Worm (Caenorhabditis elegans) whole organism, L4 larva: ENCODE measurements around the gene col-73.

ENCODE experiments used
- F26F4.8 ChIP-seq: fragments of 200-800 bp; sonication (Bioruptor generic); conservative IDR thresholded peaks from 2 replicates; pipeline ENCODE4 v1.3.6; 2022; ENCODE audit warnings: missing genetic modification characterization, missing compliant biosample characterization
- F37D6.2 ChIP-seq: sonication (generic microtip); optimal IDR thresholded peaks from 2 replicates; lab custom pipeline; 2016; ENCODE audit warnings: mild to moderate bottlenecking, missing genetic modification characterization, missing compliant biosample characterization
- T20F7.1 ChIP-seq: fragments of 200-800 bp; sonication (Bioruptor generic); optimal IDR thresholded peaks from 2 replicates; lab custom pipeline; 2018; ENCODE audit warnings: mild to moderate bottlenecking, missing genetic modification characterization, missing compliant biosample characterization
- T26A8.4 ChIP-seq: fragments of 200-800 bp; sonication (Bioruptor generic); IDR thresholded peaks from 2 replicates; pipeline ENCODE4 v1.3.6; 2022; ENCODE audit warnings: missing genetic modification characterization, missing compliant biosample characterization
- aha-1 ChIP-seq: fragments of 150-350 bp; peaks from one replicate; lab custom pipeline; 2014; ENCODE audit warnings: missing biosample characterization, missing genetic modification characterization
- ama-1 ChIP-seq: fragments of 150-350 bp; optimal IDR thresholded peaks from 2 replicates; lab custom pipeline; 2014; ENCODE audit warnings: inconsistent platforms, mixed read lengths
- arid-1 ChIP-seq: fragments of 200-800 bp; sonication (Bioruptor generic); conservative IDR thresholded peaks from 2 replicates; pipeline ENCODE4 v1.3.6; 2022; ENCODE audit warnings: missing genetic modification reagents, missing genetic modification characterization, missing compliant biosample characterization
- ceh-20 ChIP-seq: fragments of 200-800 bp; sonication (Bioruptor generic); IDR thresholded peaks from 2 replicates; pipeline ENCODE4 v1.3.6; 2022; ENCODE audit warnings: missing genetic modification reagents, missing genetic modification characterization, missing compliant biosample characterization
- ceh-62 ChIP-seq: sonication (generic microtip); optimal IDR thresholded peaks from 2 replicates; lab custom pipeline; 2017; ENCODE audit warnings: missing biosample characterization, missing genetic modification characterization
- ceh-82 ChIP-seq: sonication (generic microtip); optimal IDR thresholded peaks from 2 replicates; lab custom pipeline; 2017; ENCODE audit warnings: missing biosample characterization, missing genetic modification characterization
- ces-1 ChIP-seq: fragments of 150-350 bp; sonication (generic microtip); optimal IDR thresholded peaks from 4 replicates; lab custom pipeline; 2014; ENCODE audit warnings: missing biosample characterization, missing genetic modification reagents, missing genetic modification characterization
- ctbp-1 ChIP-seq: fragments of 200-800 bp; sonication (Bioruptor generic); IDR thresholded peaks from 2 replicates; pipeline ENCODE4 v1.3.6; 2022; ENCODE audit warnings: missing genetic modification reagents, missing genetic modification characterization, missing compliant biosample characterization
- daf-16 ChIP-seq, 3 experiments: sonication (generic microtip); optimal IDR thresholded peaks; 2 replicates each; lab custom pipeline; 2016 to 2017; ENCODE audit warnings: missing genetic modification characterization in 3 of 3, missing genetic modification reagents in 3 of 3, mild to moderate bottlenecking in 2 of 3, missing compliant biosample characterization in 2 of 3, missing biosample characterization in 1 of 3, moderate library complexity in 1 of 3
- daf-8 ChIP-seq: fragments of 200-800 bp; sonication (Bioruptor generic); IDR thresholded peaks from 2 replicates; pipeline ENCODE4 v1.3.6; 2022; ENCODE audit warnings: missing genetic modification characterization, missing compliant biosample characterization
- dmd-9 ChIP-seq: fragments of 200-800 bp; sonication (Bioruptor generic); IDR thresholded peaks from 2 replicates; pipeline ENCODE4 v1.3.6; 2022; ENCODE audit warnings: missing genetic modification reagents, missing genetic modification characterization, missing compliant biosample characterization
- dpl-1 ChIP-seq: fragments of 150-350 bp; optimal IDR thresholded peaks from 2 replicates; lab custom pipeline; 2014; ENCODE audit warnings: missing biosample characterization, missing genetic modification reagents, missing genetic modification characterization
- dve-1 ChIP-seq: sonication (generic microtip); optimal IDR thresholded peaks from 2 replicates; lab custom pipeline; 2017; ENCODE audit warnings: antibody characterized with exemption, mild to moderate bottlenecking, missing genetic modification characterization, missing compliant biosample characterization; ENCODE audit not compliant: insufficient read depth
- fkh-10 ChIP-seq: fragments of 150-350 bp; optimal IDR thresholded peaks from 2 replicates; lab custom pipeline; 2014; ENCODE audit warnings: missing biosample characterization, missing genetic modification reagents, missing genetic modification characterization
- hif-1 ChIP-seq, 2 experiments: sonication (generic microtip); optimal IDR thresholded peaks; 2 replicates each; lab custom pipeline; 2016 to 2017; ENCODE audit warnings: missing compliant biosample characterization in 2 of 2, missing genetic modification characterization in 2 of 2, missing genetic modification reagents in 2 of 2, missing genotype in 2 of 2, mild to moderate bottlenecking in 1 of 2
- hlh-11 ChIP-seq: fragments of 200-800 bp; sonication (Bioruptor generic); optimal IDR thresholded peaks from 2 replicates; lab custom pipeline; 2018; ENCODE audit warnings: mild to moderate bottlenecking, missing genetic modification characterization, missing compliant biosample characterization
- hlh-30 ChIP-seq: sonication (generic microtip); optimal IDR thresholded peaks from 2 replicates; lab custom pipeline; 2017; ENCODE audit warnings: antibody characterized with exemption, mild to moderate bottlenecking, missing genetic modification characterization, missing compliant biosample characterization; ENCODE audit not compliant: insufficient read depth
- hmg-1.1 ChIP-seq: fragments of 200-800 bp; sonication (Bioruptor generic); IDR thresholded peaks from 2 replicates; pipeline ENCODE4 v1.3.6; 2022; ENCODE audit warnings: missing genetic modification reagents, missing genetic modification characterization, missing compliant biosample characterization
- lim-7 ChIP-seq: fragments of 200-800 bp; sonication (Bioruptor generic); IDR thresholded peaks from 2 replicates; pipeline ENCODE4 v1.3.6; 2022; ENCODE audit warnings: missing genetic modification characterization, missing compliant biosample characterization
- lin-13 ChIP-seq: fragments of 150-350 bp; optimal IDR thresholded peaks from 2 replicates; lab custom pipeline; 2014; ENCODE audit warnings: missing biosample characterization, missing genetic modification reagents, missing genetic modification characterization
- lin-38 ChIP-seq: fragments of 200-800 bp; sonication (Bioruptor generic); IDR thresholded peaks from 2 replicates; pipeline ENCODE4 v1.3.6; 2022; ENCODE audit warnings: missing genetic modification reagents, missing genetic modification characterization, missing compliant biosample characterization
- lsy-2 ChIP-seq, 2 experiments: fragments of 150-350 bp in 1 of 2; sonication (generic microtip) in 1 of 2; optimal IDR thresholded peaks; 2 replicates each; lab custom pipeline; 2014 to 2017; ENCODE audit warnings: missing biosample characterization in 2 of 2, missing genetic modification characterization in 2 of 2
- madf-5 ChIP-seq, 2 experiments: fragments of 200-800 bp; sonication (Bioruptor generic); IDR thresholded peaks; 2 replicates each; pipeline ENCODE4 v1.3.6; 2022; ENCODE audit warnings: missing compliant biosample characterization in 2 of 2, missing genetic modification characterization in 2 of 2
- mdl-1 ChIP-seq, 2 experiments: fragments of 150-350 bp in 1 of 2; sonication (generic microtip) in 1 of 2; optimal IDR thresholded peaks; 2 replicates each; lab custom pipeline; 2014 to 2017; ENCODE audit warnings: missing biosample characterization in 2 of 2, missing genetic modification characterization in 2 of 2
- mdt-29 ChIP-seq: fragments of 200-800 bp; sonication (Bioruptor generic); IDR thresholded peaks from 2 replicates; pipeline ENCODE4 v1.3.6; 2022; ENCODE audit warnings: missing genetic modification reagents, missing genetic modification characterization, missing compliant biosample characterization
- mep-1 ChIP-seq: fragments of 150-350 bp; sonication (generic microtip); optimal IDR thresholded peaks from 3 replicates; lab custom pipeline; 2014; ENCODE audit warnings: missing biosample characterization, missing genetic modification characterization
- mes-2 ChIP-seq: sonication (generic microtip); optimal IDR thresholded peaks from 2 replicates; lab custom pipeline; 2016; ENCODE audit warnings: missing genotype, mild to moderate bottlenecking, missing genetic modification characterization, missing compliant biosample characterization; ENCODE audit not compliant: poor library complexity, severe bottlenecking
- mxl-3 ChIP-seq: fragments of 200-800 bp; sonication (Bioruptor generic); optimal IDR thresholded peaks from 2 replicates; lab custom pipeline; 2018; ENCODE audit warnings: mild to moderate bottlenecking, missing genetic modification characterization, missing compliant biosample characterization
- nhr-102 ChIP-seq: sonication (generic microtip); optimal IDR thresholded peaks from 2 replicates; lab custom pipeline; 2016; ENCODE audit warnings: mild to moderate bottlenecking, missing genetic modification characterization, moderate library complexity, missing compliant biosample characterization
- nhr-11 ChIP-seq: fragments of 150-350 bp; optimal IDR thresholded peaks from 2 replicates; lab custom pipeline; 2014; ENCODE audit warnings: missing biosample characterization, missing genetic modification characterization
- nhr-237 ChIP-seq: sonication (generic microtip); optimal IDR thresholded peaks from 2 replicates; lab custom pipeline; 2017; ENCODE audit warnings: missing biosample characterization, missing genetic modification characterization
- nhr-28 ChIP-seq: fragments of 150-350 bp; optimal IDR thresholded peaks from 2 replicates; lab custom pipeline; 2014; ENCODE audit warnings: missing biosample characterization, missing genetic modification characterization
- pha-4 ChIP-seq, 2 experiments: fragments of 150-350 bp in 1 of 2; fragments of 200-800 bp in 1 of 2; sonication (Bioruptor generic) in 1 of 2; IDR thresholded peaks in 1 of 2; optimal IDR thresholded peaks in 1 of 2; 2 replicates each; pipeline versions ENCODE4 v1.3.6 to Lab custom; 2014 to 2022; ENCODE audit warnings: missing genetic modification characterization in 2 of 2, missing genetic modification reagents in 2 of 2, missing biosample characterization in 1 of 2, missing compliant biosample characterization in 1 of 2
- php-3 ChIP-seq: fragments of 200-800 bp; sonication (Bioruptor generic); IDR thresholded peaks from 2 replicates; pipeline ENCODE4 v1.3.6; 2022; ENCODE audit warnings: missing genetic modification reagents, missing genetic modification characterization, missing compliant biosample characterization
- rbr-2 ChIP-seq: sonication (generic microtip); optimal IDR thresholded peaks from 2 replicates; lab custom pipeline; 2016; ENCODE audit warnings: missing genotype, missing genetic modification characterization, missing compliant biosample characterization
- set-16 ChIP-seq: fragments of 200-800 bp; sonication (Bioruptor generic); IDR thresholded peaks from 2 replicates; pipeline ENCODE4 v1.3.6; 2022; ENCODE audit warnings: missing genetic modification reagents, missing genetic modification characterization, missing compliant biosample characterization
- skn-1 ChIP-seq: fragments of 150-350 bp; optimal IDR thresholded peaks from 2 replicates; lab custom pipeline; 2014; ENCODE audit warnings: missing biosample characterization, missing genetic modification characterization
- snpc-4 ChIP-seq: fragments of 150-350 bp; optimal IDR thresholded peaks from 2 replicates; lab custom pipeline; 2014; ENCODE audit warnings: missing biosample characterization, missing genetic modification characterization
- tra-1 ChIP-seq: fragments of 200-800 bp; sonication (Bioruptor generic); IDR thresholded peaks from 2 replicates; pipeline ENCODE4 v1.3.6; 2022; ENCODE audit warnings: missing genetic modification reagents, missing genetic modification characterization, missing compliant biosample characterization
- unc-130 ChIP-seq: sonication (generic microtip); optimal IDR thresholded peaks from 2 replicates; lab custom pipeline; 2016; ENCODE audit warnings: missing genetic modification reagents, missing genetic modification characterization, missing compliant biosample characterization
- unc-62 ChIP-seq, 3 experiments: fragments of 150-350 bp in 1 of 3; sonication (generic microtip); optimal IDR thresholded peaks in 2 of 3; peaks in 1 of 3; 1 replicate in 1 of 3; 2 replicates in 2 of 3; lab custom pipeline; 2014 to 2017; ENCODE audit warnings: missing biosample characterization in 3 of 3, missing genetic modification characterization in 3 of 3, missing genetic modification reagents in 3 of 3, missing genotype in 1 of 3
- zag-1 ChIP-seq: fragments of 150-350 bp; optimal IDR thresholded peaks from 2 replicates; lab custom pipeline; 2014; ENCODE audit warnings: missing biosample characterization, missing genetic modification characterization
- ztf-7 ChIP-seq: fragments of 150-350 bp; optimal IDR thresholded peaks from 2 replicates; lab custom pipeline; 2014; ENCODE audit warnings: missing biosample characterization, missing genetic modification characterization

col-73 gene

ce11 chrII:4904778-4905177, 31.8 kb upstream of the col-73 start, which contains the start of gene btbd-10 (continued):
- TF ChIP-seq ztf-7 (tag; lab: Kevin White, UChicago) (no peak), nhr-237 (tag; lab: Kevin White, UChicago) (no peak), T26A8.4 (no peak), F26F4.8 (GFP tag; lab: Robert Waterston, UW) (no peak), dve-1 (tag; lab: Kevin White, UChicago) (peak; percentile 5), zag-1 (tag; lab: Kevin White, UChicago) (no peak), lim-7 (GFP tag; lab: Robert Waterston, UW) (no peak)
- TF ChIP-seq, all 104 proteins: peak for 9

ce11 chrII:4904277-4904676, 31.3 kb upstream of the col-73 start:
- TF ChIP-seq snpc-4 (peak; percentile 7), daf-8 (GFP tag; lab: Robert Waterston, UW) (no peak), ces-1 (peak; percentile 9), hif-1 (tag; optimal IDR thresholded peaks at IDR 0.05; lab: Kevin White, UChicago) (peak in 1 of 2 experiments; percentile 67), ceh-62 (no peak), F37D6.2 (tag; lab: Kevin White, UChicago) (peak; percentile 40), mes-2 (tag; lab: Kevin White, UChicago) (peak; percentile 79), hmg-1.1 (GFP tag; lab: Robert Waterston, UW) (peak; percentile 79), aha-1 (tag; lab: Kevin White, UChicago) (no peak), lin-13 (peak; percentile 60), lsy-2 (tag; optimal IDR thresholded peaks at IDR 0.05; lab: Kevin White, UChicago) (peak; percentile 16 to 84), pha-4 (GFP tag; IDR thresholded peaks at IDR 0.05; lab: Robert Waterston, UW) (peak; percentile 37; the same call in 1 of the 2 replicates), pha-4 (tag; optimal IDR thresholded peaks at IDR 0.05; lab: Kevin White, UChicago) (peak; percentile 23), fkh-10 (GFP tag; lab: Kevin White, UChicago) (peak; percentile 33), arid-1 (GFP tag; lab: Robert Waterston, UW) (peak; percentile 68; the same call in 1 of the 2 replicates), nhr-11 (tag; lab: Kevin White, UChicago) (peak; percentile 71), lin-38 (GFP tag; lab: Robert Waterston, UW) (peak; percentile 74), skn-1 (tag; lab: Kevin White, UChicago) (no peak), dve-1 (tag; lab: Kevin White, UChicago) (peak; percentile 75), T20F7.1 (peak; percentile 25), mdt-29 (peak; percentile 58; the same call in 1 of the 2 replicates), ctbp-1 (GFP tag; lab: Robert Waterston, UW) (peak; percentile 41; the same call in 1 of the 2 replicates), ceh-20 (GFP tag; lab: Robert Waterston, UW) (peak; percentile 66; the same call in 1 of the 2 replicates), nhr-28 (tag; lab: Kevin White, UChicago) (peak; percentile 73), hlh-30 (peak; percentile 89), daf-16 (GFP tag; optimal IDR thresholded peaks at IDR 0.05; lab: Kevin White, UChicago) (peak in 1 of 2 experiments; percentile 16), daf-16 (tag; optimal IDR thresholded peaks at IDR 0.05; lab: Kevin White, UChicago) (peak; percentile 64), nhr-102 (tag; lab: Kevin White, UChicago) (peak; percentile 11), ceh-82 (tag; lab: Kevin White, UChicago) (no peak), unc-62 (GFP tag; optimal IDR thresholded peaks at IDR 0.05 in 1 of 2; lab: Kevin White, UChicago) (peak in 1 of 2 experiments; percentile 98), unc-62 (tag; optimal IDR thresholded peaks at IDR 0.05; lab: Kevin White, UChicago) (no peak), rbr-2 (tag; lab: Kevin White, UChicago) (peak; percentile 64), php-3 (GFP tag; lab: Robert Waterston, UW) (0 out of 2 replicates have a peak, but pooled peaks have one; percentile 37), set-16 (0 out of 2 replicates have a peak, but pooled peaks have one; percentile 11), unc-130 (GFP tag; lab: Kevin White, UChicago) (peak; percentile 64), mep-1 (peak; percentile 78), dpl-1 (GFP tag; lab: Kevin White, UChicago) (peak; percentile 56), tra-1 (GFP tag; lab: Robert Waterston, UW) (peak; percentile 45; the same call in 1 of the 2 replicates), mxl-3 (peak; percentile 80), ama-1 (peak; percentile 50), mdl-1 (tag; optimal IDR thresholded peaks at IDR 0.05; lab: Kevin White, UChicago) (peak; percentile 37 to 86), madf-5 (GFP tag; IDR thresholded peaks at IDR 0.05; lab: Robert Waterston, UW) (no peak), hlh-11 (tag; lab: Kevin White, UChicago) (peak; percentile 83), dmd-9 (GFP tag; lab: Robert Waterston, UW) (no peak)
